Fruit fly (Drosophila melanogaster) whole organism, embryonic: ENCODE measurements around the gene Hmt4-20.

Experiments used
- Atf3 ChIP-seq: fragments of 200-800 bp; sonication (Bioruptor generic); optimal IDR thresholded peaks from 3 replicates; lab custom pipeline; 2016; ENCODE audit warnings: missing biosample characterization, missing genetic modification characterization
- CG10147 ChIP-seq: fragments of 200-800 bp; sonication (Bioruptor generic); optimal IDR thresholded peaks from 2 replicates; lab custom pipeline; 2019; ENCODE audit warnings: missing biosample characterization, mild to moderate bottlenecking, missing genetic modification characterization, moderate library complexity
- CG10565 ChIP-seq: fragments of 200-800 bp; sonication (Bioruptor generic); optimal IDR thresholded peaks from 3 replicates; lab custom pipeline; 2016; ENCODE audit warnings: missing biosample characterization, mild to moderate bottlenecking, missing genetic modification characterization
- CG12104 ChIP-seq: fragments of 200-800 bp; sonication (Bioruptor generic); optimal IDR thresholded peaks from 3 replicates; lab custom pipeline; 2016; ENCODE audit warnings: missing biosample characterization, missing genetic modification characterization
- CG12769 ChIP-seq: fragments of 200-800 bp; sonication (Bioruptor generic); optimal IDR thresholded peaks from 2 replicates; lab custom pipeline; 2019; ENCODE audit warnings: missing biosample characterization, mild to moderate bottlenecking, missing genetic modification characterization, moderate library complexity
- CG14014 ChIP-seq: fragments of 200-800 bp; sonication (Bioruptor generic); IDR thresholded peaks from 2 replicates; pipeline ENCODE4 v1.3.6; 2022; ENCODE audit warnings: missing biosample characterization, missing genetic modification characterization
- CG1529 ChIP-seq: fragments of 200-800 bp; sonication (Bioruptor generic); optimal IDR thresholded peaks from 3 replicates; lab custom pipeline; 2018; ENCODE audit warnings: missing biosample characterization, missing genetic modification characterization
- CG17186 ChIP-seq: fragments of 200-800 bp; sonication (Bioruptor generic); optimal IDR thresholded peaks from 3 replicates; lab custom pipeline; 2017; ENCODE audit warnings: missing biosample characterization, missing genetic modification reagents, missing genetic modification characterization
- CG18476 ChIP-seq: fragments of 200-800 bp; sonication (Bioruptor generic); optimal IDR thresholded peaks from 2 replicates; lab custom pipeline; 2016; ENCODE audit warnings: missing biosample characterization, mild to moderate bottlenecking, missing genetic modification characterization
- CG3163 ChIP-seq: fragments of 200-800 bp; sonication (Bioruptor generic); optimal IDR thresholded peaks from 3 replicates; lab custom pipeline; 2016; ENCODE audit warnings: missing biosample characterization, missing genetic modification characterization
- CG32532 ChIP-seq: fragments of 200-800 bp; sonication (Bioruptor generic); IDR thresholded peaks from 2 replicates; pipeline ENCODE4 v1.3.6; 2022; ENCODE audit warnings: missing biosample characterization, missing genetic modification characterization
- CG32772 ChIP-seq: fragments of 200-800 bp; sonication (Bioruptor generic); IDR thresholded peaks from 2 replicates; pipeline ENCODE4 v1.3.6; 2022; ENCODE audit warnings: missing biosample characterization, missing genetic modification characterization
- CG3281 ChIP-seq: fragments of 200-800 bp; sonication (Bioruptor generic); optimal IDR thresholded peaks from 3 replicates; lab custom pipeline; 2017; ENCODE audit warnings: missing biosample characterization, mild to moderate bottlenecking, missing genetic modification characterization
- CG4328 ChIP-seq: fragments of 200-800 bp; sonication (Bioruptor generic); optimal IDR thresholded peaks from 3 replicates; lab custom pipeline; 2017; ENCODE audit warnings: missing biosample characterization, missing genetic modification reagents, missing genetic modification characterization
- CG4617 ChIP-seq: fragments of 200-800 bp; sonication (Bioruptor generic); optimal IDR thresholded peaks from 3 replicates; lab custom pipeline; 2016; ENCODE audit warnings: missing biosample characterization, missing genetic modification characterization, borderline replicate concordance
- CG5245 ChIP-seq: fragments of 200-800 bp; sonication (Bioruptor generic); optimal IDR thresholded peaks from 3 replicates; lab custom pipeline; 2016; ENCODE audit warnings: missing biosample characterization, missing genetic modification characterization
- CG6854 ChIP-seq: fragments of 200-800 bp; sonication (Bioruptor generic); optimal IDR thresholded peaks from 3 replicates; lab custom pipeline; 2017; ENCODE audit warnings: missing biosample characterization, mild to moderate bottlenecking, missing genetic modification characterization
- CG7556 ChIP-seq: fragments of 200-800 bp; sonication (Bioruptor generic); optimal IDR thresholded peaks from 2 replicates; lab custom pipeline; 2017; ENCODE audit warnings: missing biosample characterization, mild to moderate bottlenecking, missing genetic modification characterization
- CG8281 ChIP-seq: fragments of 200-800 bp; sonication (Bioruptor generic); optimal IDR thresholded peaks from 2 replicates; lab custom pipeline; 2018; ENCODE audit warnings: missing biosample characterization, mild to moderate bottlenecking, missing genetic modification characterization, moderate library complexity
- CG8944 ChIP-seq: fragments of 200-800 bp; sonication (Bioruptor generic); optimal IDR thresholded peaks from 3 replicates; lab custom pipeline; 2016; ENCODE audit warnings: missing biosample characterization, missing genetic modification characterization
- CG9932 ChIP-seq: fragments of 200-800 bp; sonication (Bioruptor generic); IDR thresholded peaks from 2 replicates; pipeline ENCODE4 v1.3.6; 2022; ENCODE audit warnings: missing biosample characterization, missing genetic modification characterization
- Dfd ChIP-seq, 2 experiments: fragments of >200 bp; optimal IDR thresholded peaks; 2 replicates each; lab custom pipeline; 2017; ENCODE audit warnings: missing biosample characterization in 2 of 2, missing genetic modification characterization in 2 of 2
- Doc3 ChIP-seq: fragments of 200-800 bp; sonication (Bioruptor generic); IDR thresholded peaks from 3 replicates; pipeline ENCODE4 v1.3.6; 2022; ENCODE audit warnings: missing biosample characterization, missing genetic modification characterization; ENCODE audit not compliant: partially characterized antibody
- Drgx ChIP-seq: fragments of 200-800 bp; sonication (Bioruptor generic); IDR thresholded peaks from 2 replicates; pipeline ENCODE4 v1.3.6; 2022; ENCODE audit warnings: missing biosample characterization, missing genetic modification characterization
- Ets97D ChIP-seq: fragments of 200-800 bp; sonication (Bioruptor generic); optimal IDR thresholded peaks from 3 replicates; lab custom pipeline; 2016; ENCODE audit warnings: missing biosample characterization, missing genetic modification characterization
- HHEX ChIP-seq: fragments of 200-800 bp; sonication (Bioruptor generic); optimal IDR thresholded peaks from 3 replicates; lab custom pipeline; 2017; ENCODE audit warnings: missing biosample characterization, mild to moderate bottlenecking, missing genetic modification characterization, missing genetic modification reagents
- HmgD ChIP-seq: fragments of 200-800 bp; sonication (Bioruptor generic); optimal IDR thresholded peaks from 3 replicates; lab custom pipeline; 2016; ENCODE audit warnings: missing biosample characterization, missing genetic modification characterization
- MTF-1 ChIP-seq: fragments of 200-800 bp; sonication (Bioruptor generic); optimal IDR thresholded peaks from 2 replicates; lab custom pipeline; 2018; ENCODE audit warnings: missing biosample characterization, mild to moderate bottlenecking, missing genetic modification characterization, borderline replicate concordance
- Mad ChIP-seq: fragments of 200-800 bp; sonication (Bioruptor generic); optimal IDR thresholded peaks from 2 replicates; lab custom pipeline; 2016; ENCODE audit warnings: missing biosample characterization, missing genetic modification characterization
- Tbp ChIP-seq: fragments of >200 bp; optimal IDR thresholded peaks from 2 replicates; lab custom pipeline; 2018; ENCODE audit warnings: missing biosample characterization, missing genetic modification characterization
- Xrp1 ChIP-seq: fragments of 200-800 bp; sonication (Bioruptor generic); IDR thresholded peaks from 2 replicates; pipeline ENCODE4 v1.3.6; 2022; ENCODE audit warnings: missing biosample characterization, missing genetic modification characterization
- abd-A ChIP-seq: fragments of 200-800 bp; sonication (Bioruptor generic); optimal IDR thresholded peaks from 3 replicates; lab custom pipeline; 2019; ENCODE audit warnings: missing biosample characterization, mild to moderate bottlenecking, missing genetic modification characterization, moderate library complexity
- bcd ChIP-seq: fragments of 200-800 bp; sonication (Bioruptor generic); optimal IDR thresholded peaks from 2 replicates; lab custom pipeline; 2017; ENCODE audit warnings: missing biosample characterization, mild to moderate bottlenecking, missing genetic modification characterization
- chm ChIP-seq: fragments of 200-800 bp; sonication (Bioruptor generic); IDR thresholded peaks from 2 replicates; pipeline ENCODE4 v1.3.6; 2022; ENCODE audit warnings: missing biosample characterization, missing genetic modification characterization
- ems ChIP-seq: fragments of 200-800 bp; sonication (Bioruptor generic); optimal IDR thresholded peaks from 3 replicates; lab custom pipeline; 2016; ENCODE audit warnings: missing biosample characterization, missing genetic modification characterization
- en ChIP-seq: fragments of 200-800 bp; sonication (Bioruptor generic); optimal IDR thresholded peaks from 2 replicates; lab custom pipeline; 2016; ENCODE audit warnings: missing biosample characterization, missing genetic modification characterization
- gsb ChIP-seq: fragments of 200-800 bp; sonication (Bioruptor generic); IDR thresholded peaks from 2 replicates; pipeline ENCODE4 v1.3.6; 2022; ENCODE audit warnings: missing biosample characterization, missing genetic modification characterization
- insv ChIP-seq, 2 experiments: fragments of 200-800 bp; sonication (Bioruptor generic); optimal IDR thresholded peaks; 3 replicates each; lab custom pipeline; 2016 to 2018; ENCODE audit warnings: missing biosample characterization in 2 of 2, missing genetic modification characterization in 2 of 2
- inv ChIP-seq: fragments of 200-800 bp; sonication (Bioruptor generic); IDR thresholded peaks from 2 replicates; pipeline ENCODE4 v1.3.6; 2022; ENCODE audit warnings: missing biosample characterization, missing genetic modification characterization; ENCODE audit not compliant: partially characterized antibody
- lilli ChIP-seq: fragments of 200-800 bp; sonication (Bioruptor generic); optimal IDR thresholded peaks from 3 replicates; lab custom pipeline; 2016; ENCODE audit warnings: missing biosample characterization, missing genetic modification characterization
- org-1 ChIP-seq: fragments of 200-800 bp; sonication (Bioruptor generic); optimal IDR thresholded peaks from 2 replicates; lab custom pipeline; 2017; ENCODE audit warnings: missing biosample characterization, missing genetic modification characterization
- pzg ChIP-seq: fragments of 200-800 bp; sonication (Bioruptor generic); optimal IDR thresholded peaks from 3 replicates; lab custom pipeline; 2018; ENCODE audit warnings: missing biosample characterization, mild to moderate bottlenecking, missing genetic modification characterization, moderate library complexity
- sna ChIP-seq: fragments of 200-800 bp; sonication (Bioruptor generic); IDR thresholded peaks from 2 replicates; pipeline ENCODE4 v1.3.6; 2022; ENCODE audit warnings: missing biosample characterization, missing genetic modification characterization; ENCODE audit not compliant: partially characterized antibody
- tap ChIP-seq: fragments of 200-800 bp; optimal IDR thresholded peaks from 3 replicates; lab custom pipeline; 2019; ENCODE audit warnings: missing biosample characterization, mild to moderate bottlenecking, missing genetic modification characterization, moderate library complexity
- tgo ChIP-seq: fragments of 200-800 bp; sonication (Bioruptor generic); IDR thresholded peaks from 3 replicates; pipeline ENCODE4 v1.3.6; 2022; ENCODE audit warnings: missing biosample characterization, missing genetic modification characterization
- tin ChIP-seq: fragments of 200-800 bp; sonication (Bioruptor generic); optimal IDR thresholded peaks from 3 replicates; lab custom pipeline; 2016; ENCODE audit warnings: missing biosample characterization, missing genetic modification characterization
- tna ChIP-seq: fragments of 200-800 bp; sonication (Bioruptor generic); IDR thresholded peaks from 2 replicates; pipeline ENCODE4 v1.3.6; 2022; ENCODE audit warnings: missing biosample characterization, missing genetic modification characterization; ENCODE audit not compliant: partially characterized antibody
- ttk ChIP-seq: fragments of 200-800 bp; sonication (Bioruptor generic); IDR thresholded peaks from 2 replicates; pipeline ENCODE4 v2.1.2; 2022; ENCODE audit warnings: missing biosample characterization, missing genetic modification characterization
- zen ChIP-seq: fragments of 200-800 bp; sonication (Bioruptor generic); optimal IDR thresholded peaks from 3 replicates; lab custom pipeline; 2018; ENCODE audit warnings: missing biosample characterization, mild to moderate bottlenecking, missing genetic modification characterization, moderate library complexity
- zfh1 ChIP-seq: fragments of 200-800 bp; sonication (Bioruptor generic); IDR thresholded peaks from 3 replicates; pipeline ENCODE4 v1.3.6; 2022; ENCODE audit warnings: missing biosample characterization, missing genetic modification characterization

Gene Hmt4-20

dm6 chrX:655492-656379, at the start of gene Hmt4-20, which contains the start of gene SkpA (continued):
- TF ChIP-seq CG4328 (GFP tag; lab: Kevin White, UChicago): no peak
- TF ChIP-seq org-1 (GFP tag; lab: Kevin White, UChicago): no peak
- no peak for TF ChIP-seq ems (GFP tag; lab: Kevin White, UChicago)
- TF ChIP-seq Atf3 (GFP tag; lab: Kevin White, UChicago): no peak
- TF ChIP-seq Xrp1: no peak
- no peak for TF ChIP-seq CG5245 (GFP tag; lab: Kevin White, UChicago)
- TF ChIP-seq CG7556: no peak
- TF ChIP-seq abd-A: peak; percentile 6
- TF ChIP-seq CG17186: peak; percentile 65
- TF ChIP-seq CG4617 (GFP tag; lab: Kevin White, UChicago): peak; percentile 89
- TF ChIP-seq tgo (GFP tag; lab: Robert Waterston, UW): no peak
- peak; percentile 85 for TF ChIP-seq tna (GFP tag; lab: Robert Waterston, UW)
- peak; percentile 12 for TF ChIP-seq bcd (GFP tag; lab: Kevin White, UChicago)
- no peak for TF ChIP-seq CG32772
- TF ChIP-seq zfh1 (GFP tag; lab: Robert Waterston, UW): no peak
- TF ChIP-seq HHEX (GFP tag; lab: Kevin White, UChicago): no peak
- no peak for TF ChIP-seq ttk (GFP tag; lab: Robert Waterston, UW)
- TF ChIP-seq CG12769 (tag; lab: Kevin White, UChicago): no peak
- no peak for TF ChIP-seq lilli
- peak; percentile 19 for TF ChIP-seq CG3163 (GFP tag; lab: Kevin White, UChicago)
- peak; percentile 88 for TF ChIP-seq pzg (GFP tag; lab: Kevin White, UChicago)
- no peak for TF ChIP-seq gsb (GFP tag; lab: Robert Waterston, UW)
- no peak for TF ChIP-seq CG8944 (GFP tag; lab: Kevin White, UChicago)
- TF ChIP-seq chm: no peak
- TF ChIP-seq Ets97D (GFP tag; lab: Kevin White, UChicago): peak; percentile 70
- TF ChIP-seq tap (tag; lab: Kevin White, UChicago): no peak
- peak; percentile 94 for TF ChIP-seq inv (GFP tag; lab: Robert Waterston, UW)
- no peak for TF ChIP-seq en
- peak; percentile 6 for TF ChIP-seq HmgD (GFP tag; lab: Kevin White, UChicago)
- no peak for TF ChIP-seq CG12104
- no peak for TF ChIP-seq CG10565 (GFP tag; lab: Kevin White, UChicago)
- TF ChIP-seq CG6854 (GFP tag; lab: Kevin White, UChicago): no peak
- peak; percentile 7 for TF ChIP-seq zen (tag; lab: Kevin White, UChicago)
- TF ChIP-seq CG14014 (GFP tag; lab: Robert Waterston, UW): no peak
- TF ChIP-seq CG9932 (GFP tag; lab: Robert Waterston, UW): peak; percentile 57
- no peak for TF ChIP-seq Dfd (GFP tag; optimal IDR thresholded peaks at IDR 0.05; lab: Kevin White, UChicago)
- no peak for TF ChIP-seq Drgx (GFP tag; lab: Robert Waterston, UW)
- no peak for TF ChIP-seq Mad (GFP tag; lab: Kevin White, UChicago)
- TF ChIP-seq CG8281 (tag; lab: Kevin White, UChicago): no peak
- TF ChIP-seq CG3281 (GFP tag; lab: Kevin White, UChicago): no peak
- no peak for TF ChIP-seq MTF-1 (GFP tag; lab: Kevin White, UChicago)
- peak; percentile 80 for TF ChIP-seq Doc3
- no peak for TF ChIP-seq CG32532 (GFP tag; lab: Robert Waterston, UW)
- TF ChIP-seq CG1529 (GFP tag; lab: Kevin White, UChicago): no peak
- TF ChIP-seq CG18476 (GFP tag; lab: Kevin White, UChicago): no peak
- TF ChIP-seq sna (GFP tag; lab: Robert Waterston, UW): peak; percentile 85
- TF ChIP-seq CG10147 (GFP tag; lab: Kevin White, UChicago): no peak
- no peak for TF ChIP-seq insv (GFP tag; optimal IDR thresholded peaks at IDR 0.05; lab: Kevin White, UChicago)
- no peak for TF ChIP-seq tin (GFP tag; lab: Kevin White, UChicago)
- no peak for TF ChIP-seq Tbp
